Fruit fly (Drosophila melanogaster): ENCODE measurements around the gene mat.
A peak's percentile ranks its signal among the peaks of the same experiment; 100 is the strongest.
"Not testable (repeated sequence)": the region's sequence is repeated elsewhere in the genome, so short reads cannot be mapped to it uniquely, and the experiment has no call there.

Gene mat

dm6 chr3L:865096-865495, 37.6 kb upstream of the mat start, which contains the start of gene CG12502:
Gene CG12502, plus strand, starts transcription at chr3L:865396.
- not testable (repeated sequence) for TF ChIP-seq HLH106 (tag; optimal IDR thresholded peaks at IDR 0.05); CrebA (GFP tag; optimal IDR thresholded peaks at IDR 0.05; ENCODE audit: borderline replicate concordance); psq (GFP tag; optimal IDR thresholded peaks at IDR 0.05)

DNA sequence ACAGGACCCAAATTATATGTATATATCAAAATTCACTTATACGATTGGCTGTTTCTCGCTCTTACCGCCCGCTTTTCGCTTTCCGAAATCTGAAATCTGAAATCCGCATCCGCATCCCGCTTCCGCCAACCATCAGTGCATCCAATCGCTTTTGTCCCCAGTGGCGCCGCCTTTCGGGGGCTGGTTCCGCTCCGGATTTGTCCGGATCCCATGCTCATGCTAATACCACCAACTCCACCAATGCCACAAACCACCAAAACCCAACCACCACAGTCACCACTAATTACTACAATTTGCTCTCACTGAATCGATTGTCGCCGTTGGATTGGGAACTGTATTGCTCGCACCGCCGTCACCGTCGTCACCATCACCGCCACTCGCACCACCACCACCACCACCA, 33.9 kb upstream of the mat start:
- no peak for TF ChIP-seq CrebA (GFP tag; optimal IDR thresholded peaks at IDR 0.05; ENCODE audit: borderline replicate concordance)
- no peak for TF ChIP-seq Hr78 (GFP tag; optimal IDR thresholded peaks at IDR 0.05)
- TF ChIP-seq HLH106 (tag; optimal IDR thresholded peaks at IDR 0.05): no peak
- no peak for TF ChIP-seq dl (GFP tag; optimal IDR thresholded peaks at IDR 0.05; ENCODE audit: insufficient read depth in 1 of 2, partially characterized antibody in 2 of 2)
- no peak for TF ChIP-seq Vsx2 (GFP tag; optimal IDR thresholded peaks at IDR 0.05; ENCODE audit: partially characterized antibody)
- TF ChIP-seq fru (GFP tag; optimal IDR thresholded peaks at IDR 0.05): no peak
- no peak for TF ChIP-seq Hnf4 (GFP tag; optimal IDR thresholded peaks at IDR 0.05)
- TF ChIP-seq foxo (GFP tag; optimal IDR thresholded peaks at IDR 0.05): no peak
- no peak for TF ChIP-seq Myc (optimal IDR thresholded peaks at IDR 0.05)
- no peak for TF ChIP-seq Dfd (GFP tag; optimal IDR thresholded peaks at IDR 0.05)
- no peak for TF ChIP-seq psq (GFP tag; optimal IDR thresholded peaks at IDR 0.05)
- TF ChIP-seq woc (GFP tag; optimal IDR thresholded peaks at IDR 0.05): no peak
- TF ChIP-seq CG9705 (GFP tag; optimal IDR thresholded peaks at IDR 0.05): no peak
- TF ChIP-seq N (GFP tag; optimal IDR thresholded peaks at IDR 0.05): no peak

- TF ChIP-seq N (GFP tag; optimal IDR thresholded peaks at IDR 0.05) (no peak), dmrt93B (GFP tag; optimal IDR thresholded peaks at IDR 0.05) (no peak), Rel (GFP tag; optimal IDR thresholded peaks at IDR 0.05) (no peak), Rel (tag; optimal IDR thresholded peaks at IDR 0.05) (peak; percentile 68), CrebA (GFP tag; optimal IDR thresholded peaks at IDR 0.05; ENCODE audit: borderline replicate concordance) (no peak), Abd-B (GFP tag; optimal IDR thresholded peaks at IDR 0.05) (no peak)
These were observed 31.0 kb upstream of the mat start, which contains the start of gene Usp10 for dm6 chr3L:871713-872112. Gene Usp10, plus strand, starts transcription at chr3L:871899.

DNA sequence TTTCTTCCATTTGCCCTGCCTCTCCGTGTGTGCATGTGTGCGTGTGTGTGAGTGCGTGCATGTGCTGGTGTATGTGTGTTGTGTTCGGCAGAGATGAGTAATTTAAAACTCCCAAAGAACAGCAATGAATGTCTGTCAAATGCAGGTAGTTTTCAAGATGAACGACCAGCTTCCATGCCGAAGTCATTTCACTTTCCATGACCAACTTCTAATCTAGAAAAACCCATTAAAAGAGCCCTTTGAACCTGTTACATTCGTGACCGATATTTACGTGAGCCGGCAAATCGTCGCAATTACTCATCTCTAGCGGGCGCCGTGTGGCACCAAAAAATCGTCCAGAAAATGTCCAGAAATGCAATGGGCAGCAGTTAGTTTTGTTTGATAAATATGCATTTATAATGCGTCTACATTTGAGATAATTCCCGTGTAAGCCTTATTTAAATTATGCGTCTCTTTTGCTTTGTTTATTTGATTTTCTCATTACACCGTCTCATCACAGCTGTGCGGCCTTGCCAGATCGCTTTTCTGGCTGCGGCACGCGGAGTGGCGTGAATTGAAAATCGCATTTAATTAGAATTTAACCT, 30.2 kb upstream of the mat start:
- TF ChIP-seq dsf (GFP tag; optimal IDR thresholded peaks at IDR 0.05; ENCODE audit: borderline replicate concordance) (no peak), foxo (GFP tag; optimal IDR thresholded peaks at IDR 0.05) (peak in 1 of 2 experiments; percentile 70), sv (GFP tag; optimal IDR thresholded peaks at IDR 0.05) (peak; percentile 38), Dfd (GFP tag; optimal IDR thresholded peaks at IDR 0.05) (peak; percentile 51), br (GFP tag; optimal IDR thresholded peaks at IDR 0.05) (peak; percentile 39), CG9705 (GFP tag; optimal IDR thresholded peaks at IDR 0.05) (peak; percentile 47), ey (GFP tag; optimal IDR thresholded peaks at IDR 0.05) (peak; percentile 67), Abd-B (GFP tag; optimal IDR thresholded peaks at IDR 0.05) (no peak), psq (GFP tag; optimal IDR thresholded peaks at IDR 0.05) (peak; percentile 60), brk (GFP tag; optimal IDR thresholded peaks at IDR 0.05) (no peak), Hr83 (GFP tag; optimal IDR thresholded peaks at IDR 0.05; ENCODE audit: poor library complexity, severe bottlenecking) (no peak), dmrt93B (GFP tag; optimal IDR thresholded peaks at IDR 0.05) (peak; percentile 6), fru (GFP tag; optimal IDR thresholded peaks at IDR 0.05) (peak; percentile 49), Mio (GFP tag; optimal IDR thresholded peaks at IDR 0.05) (no peak), dl (GFP tag; optimal IDR thresholded peaks at IDR 0.05; ENCODE audit: insufficient read depth in 1 of 2, partially characterized antibody in 2 of 2) (no peak), usp (GFP tag; optimal IDR thresholded peaks at IDR 0.05) (no peak), Rel (GFP tag; optimal IDR thresholded peaks at IDR 0.05) (no peak), Rel (tag; optimal IDR thresholded peaks at IDR 0.05) (no peak), CrebA (GFP tag; optimal IDR thresholded peaks at IDR 0.05; ENCODE audit: borderline replicate concordance) (no peak), sage (GFP tag; optimal IDR thresholded peaks at IDR 0.05) (no peak), Sp1 (GFP tag; optimal IDR thresholded peaks at IDR 0.05) (peak; percentile 37), lola (GFP tag; optimal IDR thresholded peaks at IDR 0.05) (no peak), GATAd (GFP tag; optimal IDR thresholded peaks at IDR 0.05) (no peak), h (GFP tag; optimal IDR thresholded peaks at IDR 0.05) (peak; percentile 73), jim (GFP tag; optimal IDR thresholded peaks at IDR 0.05) (no peak), pan (optimal IDR thresholded peaks at IDR 0.05) (no peak), Hnf4 (GFP tag; optimal IDR thresholded peaks at IDR 0.05) (peak; percentile 67), CG32264 (GFP tag; optimal IDR thresholded peaks at IDR 0.05) (no peak), Myc (optimal IDR thresholded peaks at IDR 0.05) (peak; percentile 54), Vsx2 (GFP tag; optimal IDR thresholded peaks at IDR 0.05; ENCODE audit: partially characterized antibody) (no peak), Dif (GFP tag; optimal IDR thresholded peaks at IDR 0.05; ENCODE audit: partially characterized antibody) (no peak), N (GFP tag; optimal IDR thresholded peaks at IDR 0.05) (peak; percentile 36), Hr78 (GFP tag; optimal IDR thresholded peaks at IDR 0.05) (no peak), HLH106 (tag; optimal IDR thresholded peaks at IDR 0.05) (peak; percentile 63), Jra (GFP tag; optimal IDR thresholded peaks at IDR 0.05) (peak; percentile 3), tai (GFP tag; optimal IDR thresholded peaks at IDR 0.05) (no peak), woc (GFP tag; optimal IDR thresholded peaks at IDR 0.05) (peak; percentile 74), rgr (GFP tag; optimal IDR thresholded peaks at IDR 0.05) (peak; percentile 60), OdsH (GFP tag; optimal IDR thresholded peaks at IDR 0.05) (peak; percentile 10)

All from whole organism, wandering third instar larva.